Fruit fly (Drosophila melanogaster): Measurements from ENCODE around the gene tzn.
A peak's percentile ranks its signal among the peaks of the same experiment; 100 is the strongest.

tzn gene

dm6 chr3L:20771001-20771890, 27.2 kb upstream of the tzn start, which contains the start of the genes CG4042 and Pitslre (continued):
- TF ChIP-seq eve (GFP tag; optimal IDR thresholded peaks at IDR 0.05) = no peak

dm6 chr3L:20771891-20772646, 26.4 kb upstream of the tzn start:
- TF ChIP-seq Hsf (GFP tag; optimal IDR thresholded peaks at IDR 0.05) = peak; percentile 81
- peak; percentile 71 for TF ChIP-seq CG12155 (GFP tag; optimal IDR thresholded peaks at IDR 0.05)
- peak; percentile 52 for TF ChIP-seq CG1024 (GFP tag; IDR thresholded peaks at IDR 0.05)
- peak; percentile 70 for TF ChIP-seq CG6854 (GFP tag; optimal IDR thresholded peaks at IDR 0.05)
- TF ChIP-seq Scr (GFP tag; IDR thresholded peaks at IDR 0.05; ENCODE audit: partially characterized antibody) = no peak
- TF ChIP-seq NC2α (GFP tag; optimal IDR thresholded peaks at IDR 0.05) = peak; percentile 35
- TF ChIP-seq Gsc (GFP tag; IDR thresholded peaks at IDR 0.05) = no peak
- TF ChIP-seq CTCF (GFP tag; optimal IDR thresholded peaks at IDR 0.05) = peak; percentile 14
- TF ChIP-seq Dek (tag; optimal IDR thresholded peaks at IDR 0.05) = peak; percentile 78
- peak; percentile 70 for TF ChIP-seq gcm2 (GFP tag; optimal IDR thresholded peaks at IDR 0.05)
- TF ChIP-seq CG11723 (GFP tag; optimal IDR thresholded peaks at IDR 0.05) = peak; percentile 4
- TF ChIP-seq CG4730 (GFP tag; IDR thresholded peaks at IDR 0.05) = peak; percentile 57; the same call in 1 of the 2 replicates
- TF ChIP-seq CG4360 (GFP tag; IDR thresholded peaks at IDR 0.05) = peak; percentile 51; the same call in 1 of the 2 replicates
- peak; percentile 71 for TF ChIP-seq tio (GFP tag; optimal IDR thresholded peaks at IDR 0.05)
- TF ChIP-seq ab (GFP tag; optimal IDR thresholded peaks at IDR 0.05) = no peak
- no peak for TF ChIP-seq B-H2 (GFP tag; optimal IDR thresholded peaks at IDR 0.05)
- TF ChIP-seq tna (GFP tag; IDR thresholded peaks at IDR 0.05; ENCODE audit: partially characterized antibody) = no peak
- TF ChIP-seq CG32532 (GFP tag; IDR thresholded peaks at IDR 0.05) = peak; percentile 89
- no peak for TF ChIP-seq D (optimal IDR thresholded peaks at IDR 0.05)
- TF ChIP-seq D (GFP tag; optimal IDR thresholded peaks at IDR 0.05) = peak; percentile 56
- TF ChIP-seq E2f1 (GFP tag; IDR thresholded peaks at IDR 0.05) = peak; percentile 86
- TF ChIP-seq zen (tag; optimal IDR thresholded peaks at IDR 0.05) = peak; percentile 77
- peak; percentile 81 for TF ChIP-seq CG7839 (tag; optimal IDR thresholded peaks at IDR 0.05)
- no peak for TF ChIP-seq tap (tag; optimal IDR thresholded peaks at IDR 0.05)
- peak; percentile 58 for TF ChIP-seq CG16863 (GFP tag; optimal IDR thresholded peaks at IDR 0.05)
- TF ChIP-seq CG9437 (GFP tag; optimal IDR thresholded peaks at IDR 0.05) = peak; percentile 39
- peak; percentile 86 for TF ChIP-seq CG18262 (tag; optimal IDR thresholded peaks at IDR 0.05)
- TF ChIP-seq gcm (GFP tag; optimal IDR thresholded peaks at IDR 0.05) = peak; percentile 67
- peak; percentile 76 for TF ChIP-seq CG5245 (GFP tag; optimal IDR thresholded peaks at IDR 0.05)
- TF ChIP-seq lola (GFP tag; optimal IDR thresholded peaks at IDR 0.05) = peak in 1 of 3 experiments; percentile 63
- TF ChIP-seq CG18619 (GFP tag; optimal IDR thresholded peaks at IDR 0.05) = peak; percentile 74
- peak; percentile 51 for TF ChIP-seq pum (GFP tag; optimal IDR thresholded peaks at IDR 0.05)
- peak; percentile 78 for TF ChIP-seq seq (GFP tag; IDR thresholded peaks at IDR 0.05)
- peak; percentile 82 for TF ChIP-seq CG14050 (GFP tag; IDR thresholded peaks at IDR 0.05)
- TF ChIP-seq bigmax (GFP tag; optimal IDR thresholded peaks at IDR 0.05) = peak; percentile 28
- TF ChIP-seq cad (GFP tag; optimal IDR thresholded peaks at IDR 0.05) = no peak
- TF ChIP-seq Usf (GFP tag; optimal IDR thresholded peaks at IDR 0.05) = peak; percentile 40
- peak; percentile 86 for TF ChIP-seq CG12219 (GFP tag; optimal IDR thresholded peaks at IDR 0.05)
- peak; percentile 65 for TF ChIP-seq CG17385 (GFP tag; optimal IDR thresholded peaks at IDR 0.05)
- TF ChIP-seq CG33557 (GFP tag; optimal IDR thresholded peaks at IDR 0.05) = no peak
- TF ChIP-seq Neu2 (GFP tag; optimal IDR thresholded peaks at IDR 0.05; ENCODE audit: borderline replicate concordance) = no peak
- peak; percentile 46; the same call in 1 of the 2 replicates for TF ChIP-seq MBD-R2 (GFP tag; IDR thresholded peaks at IDR 0.05)
- peak; percentile 81; the same call in 2 of the 3 replicates for TF ChIP-seq ase (GFP tag; IDR thresholded peaks at IDR 0.05)
- peak; percentile 71 for TF ChIP-seq CG4820 (GFP tag; optimal IDR thresholded peaks at IDR 0.05)
- peak; percentile 85 for TF ChIP-seq CG12071 (GFP tag; optimal IDR thresholded peaks at IDR 0.05)
